Fruit fly (Drosophila melanogaster) whole organism, pupa: ENCODE measurements around the gene Tgi.

ENCODE experiments used
- CG10348 ChIP-seq: fragments of 200-800 bp; sonication (Bioruptor generic); IDR thresholded peaks from 2 replicates; pipeline ENCODE4 v1.3.6; 2022; ENCODE audit warnings: missing biosample characterization, missing genetic modification characterization
- CG12605 ChIP-seq: fragments of 200-800 bp; sonication (Bioruptor generic); IDR thresholded peaks from 2 replicates; pipeline ENCODE4 v1.3.6; 2022; ENCODE audit warnings: missing biosample characterization, missing genetic modification characterization
- CG13204 ChIP-seq: fragments of 200-800 bp; sonication (Bioruptor generic); optimal IDR thresholded peaks from 2 replicates; lab custom pipeline; 2018; ENCODE audit warnings: missing biosample characterization, mild to moderate bottlenecking, missing genetic modification characterization, moderate library complexity
- CG14655 ChIP-seq: fragments of 200-800 bp; sonication (Bioruptor generic); optimal IDR thresholded peaks from 3 replicates; lab custom pipeline; 2017; ENCODE audit warnings: mild to moderate bottlenecking, missing biosample characterization, missing genetic modification reagents, missing genetic modification characterization
- CG15710 ChIP-seq: fragments of 200-800 bp; sonication (Bioruptor generic); optimal IDR thresholded peaks from 2 replicates; lab custom pipeline; 2018; ENCODE audit warnings: missing biosample characterization, mild to moderate bottlenecking, missing genetic modification characterization, moderate library complexity
- CG17806 ChIP-seq: fragments of 200-800 bp; sonication (Bioruptor generic); optimal IDR thresholded peaks from 2 replicates; lab custom pipeline; 2018; ENCODE audit warnings: missing biosample characterization, mild to moderate bottlenecking, missing genetic modification characterization, moderate library complexity
- CG32121 ChIP-seq: fragments of 200-800 bp; sonication (Bioruptor generic); IDR thresholded peaks from 2 replicates; pipeline ENCODE4 v1.3.6; 2022; ENCODE audit warnings: missing biosample characterization, missing genetic modification characterization
- CG34367 ChIP-seq: fragments of 200-800 bp; sonication (Bioruptor generic); optimal IDR thresholded peaks from 2 replicates; lab custom pipeline; 2018; ENCODE audit warnings: missing biosample characterization, mild to moderate bottlenecking, missing genetic modification characterization
- CG4496 ChIP-seq: fragments of 200-800 bp; sonication (Bioruptor generic); IDR thresholded peaks from 3 replicates; pipeline ENCODE4 v1.3.6; 2022; ENCODE audit warnings: missing biosample characterization, missing genetic modification characterization
- CG8159 ChIP-seq: fragments of 200-800 bp; sonication (Bioruptor generic); optimal IDR thresholded peaks from 3 replicates; lab custom pipeline; 2018; ENCODE audit warnings: missing biosample characterization, mild to moderate bottlenecking, missing genetic modification characterization, moderate library complexity
- CG8301 ChIP-seq: fragments of 200-800 bp; sonication (Bioruptor generic); optimal IDR thresholded peaks from 2 replicates; lab custom pipeline; 2018; ENCODE audit warnings: missing biosample characterization, mild to moderate bottlenecking, missing genetic modification characterization
- CG9948 ChIP-seq: fragments of 200-800 bp; sonication (Bioruptor generic); optimal IDR thresholded peaks from 2 replicates; lab custom pipeline; 2018; ENCODE audit warnings: missing biosample characterization, mild to moderate bottlenecking, missing genetic modification characterization, moderate library complexity
- D1 ChIP-seq: fragments of 200-800 bp; sonication (Bioruptor generic); optimal IDR thresholded peaks from 2 replicates; lab custom pipeline; 2018; ENCODE audit warnings: missing biosample characterization, mild to moderate bottlenecking, missing genetic modification characterization, moderate library complexity
- EcR ChIP-seq: fragments of 200-800 bp; sonication (Bioruptor generic); optimal IDR thresholded peaks from 3 replicates; lab custom pipeline; 2019; ENCODE audit warnings: missing biosample characterization, missing genetic modification characterization, mild to moderate bottlenecking, moderate library complexity, missing genetic modification reagents
- Ets98B ChIP-seq: fragments of 200-800 bp; sonication (Bioruptor generic); IDR thresholded peaks from 2 replicates; pipeline ENCODE4 v1.3.6; 2022; ENCODE audit warnings: missing biosample characterization, missing genetic modification characterization
- Pif1A ChIP-seq: fragments of 200-800 bp; sonication (Bioruptor generic); optimal IDR thresholded peaks from 3 replicates; lab custom pipeline; 2016; ENCODE audit warnings: missing biosample characterization, missing genetic modification characterization
- Pif1B ChIP-seq: fragments of 200-800 bp; sonication (Bioruptor generic); optimal IDR thresholded peaks from 3 replicates; lab custom pipeline; 2016; ENCODE audit warnings: missing biosample characterization, missing genetic modification characterization
- Snoo ChIP-seq: fragments of 200-800 bp; sonication (Bioruptor generic); optimal IDR thresholded peaks from 3 replicates; lab custom pipeline; 2017; ENCODE audit warnings: missing biosample characterization, mild to moderate bottlenecking, missing genetic modification characterization, inconsistent platforms
- fd96Ca ChIP-seq: fragments of 200-800 bp; sonication (Bioruptor generic); IDR thresholded peaks from 3 replicates; pipeline ENCODE4 v1.3.6; 2022; ENCODE audit warnings: missing biosample characterization, missing genetic modification characterization
- gl ChIP-seq: fragments of 200-800 bp; sonication (Bioruptor generic); optimal IDR thresholded peaks from 2 replicates; lab custom pipeline; 2018; ENCODE audit warnings: missing biosample characterization, mild to moderate bottlenecking, missing genetic modification characterization
- rn ChIP-seq: fragments of 200-800 bp; sonication (Bioruptor generic); IDR thresholded peaks from 2 replicates; pipeline ENCODE4 v1.3.6; 2022; ENCODE audit warnings: missing biosample characterization, missing genetic modification characterization

Tgi gene

DNA sequence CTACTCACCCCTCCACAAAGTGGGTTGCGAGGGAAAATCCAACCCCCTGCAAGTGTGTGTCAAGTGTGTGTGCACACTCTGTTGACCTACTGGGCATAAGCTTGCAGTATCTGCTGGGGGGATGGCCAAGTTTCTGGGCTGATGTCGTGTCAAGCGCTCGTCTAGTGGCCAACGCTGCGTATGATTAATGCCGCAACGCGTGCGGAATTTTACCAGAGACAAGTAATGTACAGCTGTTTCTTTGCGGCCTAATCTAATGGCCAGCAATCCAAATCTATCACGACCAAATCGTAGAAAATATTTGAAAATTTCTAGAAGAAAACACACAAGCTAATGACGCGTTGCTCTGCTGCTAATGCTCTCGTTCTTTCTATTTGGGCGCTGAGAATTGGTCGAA is 7.4 kb upstream of the Tgi start:
- TF ChIP-seq CG17806 (no peak), Ets98B (GFP tag; lab: Robert Waterston, UW) (no peak), CG4496 (no peak), gl (tag; lab: Kevin White, UChicago) (no peak), CG32121 (GFP tag; lab: Robert Waterston, UW) (no peak), CG10348 (GFP tag; lab: Robert Waterston, UW) (no peak)

dm6 chr3L:13479609-13480240 is 6.9 kb upstream of the Tgi start:
- TF ChIP-seq CG8159 (tag; lab: Kevin White, UChicago) (peak; percentile 44), Pif1A (peak; percentile 65), CG32121 (GFP tag; lab: Robert Waterston, UW) (peak; percentile 46; the same call in 1 of the 2 replicates), Ets98B (GFP tag; lab: Robert Waterston, UW) (no peak), CG8301 (tag; lab: Kevin White, UChicago) (peak; percentile 62), CG10348 (GFP tag; lab: Robert Waterston, UW) (no peak), D1 (tag; lab: Kevin White, UChicago) (no peak), CG34367 (tag; lab: Kevin White, UChicago) (no peak), gl (tag; lab: Kevin White, UChicago) (peak; percentile 6), CG9948 (peak; percentile 45), CG4496 (peak; percentile 46; the same call in 1 of the 3 replicates), fd96Ca (GFP tag; lab: Robert Waterston, UW) (peak; percentile 23; the same call in 1 of the 3 replicates), EcR (GFP tag; lab: Kevin White, UChicago) (no peak), rn (GFP tag; lab: Robert Waterston, UW) (no peak), CG15710 (tag; lab: Kevin White, UChicago) (peak; percentile 37), CG12605 (GFP tag; lab: Robert Waterston, UW) (no peak), Pif1B (GFP tag; lab: Kevin White, UChicago) (peak; percentile 39), CG17806 (peak; percentile 35), CG14655 (peak; percentile 73), CG13204 (GFP tag; lab: Kevin White, UChicago) (no peak), Snoo (tag; lab: Kevin White, UChicago) (peak; percentile 32)

dm6 chr3L:13480241-13480627 is 6.4 kb upstream of the Tgi start:
- no peak for TF ChIP-seq CG17806
- TF ChIP-seq, all 21 proteins: peak for 0

DNA sequence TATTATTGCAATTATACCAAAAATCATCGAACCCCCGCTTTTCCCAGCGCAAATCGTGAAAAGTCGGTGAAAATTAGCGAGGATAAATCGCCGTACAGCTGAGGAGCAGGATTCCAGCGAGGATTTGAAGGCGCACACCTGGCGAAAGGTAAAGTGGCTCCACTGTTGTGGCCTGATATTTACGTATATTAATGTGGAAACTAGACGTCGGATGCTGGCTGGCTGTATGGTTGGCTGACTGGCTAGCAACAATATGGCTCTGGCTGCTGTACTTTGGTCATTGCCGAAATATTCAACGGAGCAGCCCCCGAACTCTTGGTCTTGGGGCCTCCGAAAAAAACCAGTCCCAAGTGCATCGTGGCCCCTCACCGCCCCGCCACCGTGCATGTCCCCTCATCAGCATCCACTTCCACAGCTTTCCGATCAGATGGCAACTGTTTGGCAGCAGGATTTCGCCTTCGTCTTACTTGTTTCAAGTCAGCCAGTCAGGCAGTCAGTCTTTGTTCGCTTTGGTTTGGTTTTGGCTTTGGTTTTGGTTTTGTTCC is 335 bp downstream of the Tgi start:
- TF ChIP-seq EcR (GFP tag; lab: Kevin White, UChicago) (peak; percentile 24), CG34367 (tag; lab: Kevin White, UChicago) (no peak), fd96Ca (GFP tag; lab: Robert Waterston, UW) (no peak), CG15710 (tag; lab: Kevin White, UChicago) (no peak), CG32121 (GFP tag; lab: Robert Waterston, UW) (peak; percentile 24; the same call in 1 of the 2 replicates), Ets98B (GFP tag; lab: Robert Waterston, UW) (peak; percentile 36; the same call in 1 of the 2 replicates), CG8159 (tag; lab: Kevin White, UChicago) (no peak), CG4496 (peak; percentile 62; the same call in 2 of the 3 replicates), CG13204 (GFP tag; lab: Kevin White, UChicago) (peak; percentile 5), D1 (tag; lab: Kevin White, UChicago) (no peak), Snoo (tag; lab: Kevin White, UChicago) (no peak), Pif1A (no peak), Pif1B (GFP tag; lab: Kevin White, UChicago) (no peak), CG10348 (GFP tag; lab: Robert Waterston, UW) (no peak), CG12605 (GFP tag; lab: Robert Waterston, UW) (no peak), CG8301 (tag; lab: Kevin White, UChicago) (peak; percentile 5), rn (GFP tag; lab: Robert Waterston, UW) (no peak), gl (tag; lab: Kevin White, UChicago) (no peak), CG17806 (no peak), CG14655 (no peak), CG9948 (no peak)

DNA sequence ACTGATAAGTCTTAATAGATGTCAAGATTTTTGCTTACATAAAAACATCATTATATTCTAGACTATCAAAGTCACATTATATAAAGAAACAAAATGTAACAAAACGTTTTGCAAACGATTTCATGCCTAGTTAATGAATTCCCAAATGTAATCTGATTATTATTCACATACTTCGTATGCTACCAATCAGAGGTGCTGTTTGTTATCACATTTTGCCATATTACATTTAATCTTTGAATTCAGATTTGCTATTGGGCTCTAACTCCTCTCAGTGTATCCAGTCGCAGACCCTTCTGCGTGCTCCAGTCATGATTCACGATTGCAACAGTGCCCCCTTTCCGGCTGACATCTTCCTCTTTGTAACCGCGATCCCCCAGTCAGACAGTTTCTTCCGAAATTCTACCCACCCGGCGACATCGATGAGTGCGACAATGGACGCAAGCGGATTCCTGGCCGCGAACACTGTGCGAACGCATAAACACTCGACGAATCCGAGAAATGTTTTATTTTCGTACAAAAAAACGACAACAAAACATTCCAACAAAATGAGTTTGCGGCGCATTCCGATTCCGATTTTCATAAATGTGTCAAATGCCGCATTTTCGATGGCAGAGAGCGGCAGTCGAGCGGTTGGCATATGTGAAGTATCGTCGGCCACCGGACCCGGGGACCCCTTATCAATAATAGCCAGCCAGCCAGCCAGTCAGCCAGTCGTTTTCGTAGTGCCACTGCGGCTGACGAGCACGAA is 1.7 kb downstream of the Tgi start:
- TF ChIP-seq CG13204 (GFP tag; lab: Kevin White, UChicago) = peak; percentile 7
- TF ChIP-seq CG12605 (GFP tag; lab: Robert Waterston, UW) = no peak
- TF ChIP-seq EcR (GFP tag; lab: Kevin White, UChicago) = peak; percentile 2
- TF ChIP-seq CG8301 (tag; lab: Kevin White, UChicago) = peak; percentile 10
- TF ChIP-seq CG15710 (tag; lab: Kevin White, UChicago) = peak; percentile 17
- TF ChIP-seq CG8159 (tag; lab: Kevin White, UChicago) = peak; percentile 44
- no peak for TF ChIP-seq rn (GFP tag; lab: Robert Waterston, UW)
- TF ChIP-seq CG17806 = peak; percentile 26
- peak; percentile 8; the same call in 1 of the 2 replicates for TF ChIP-seq Ets98B (GFP tag; lab: Robert Waterston, UW)
- peak; percentile 34 for TF ChIP-seq CG14655
- no peak for TF ChIP-seq D1 (tag; lab: Kevin White, UChicago)
- TF ChIP-seq fd96Ca (GFP tag; lab: Robert Waterston, UW) = no peak
- TF ChIP-seq CG32121 (GFP tag; lab: Robert Waterston, UW) = peak; percentile 26; the same call in 1 of the 2 replicates
- no peak for TF ChIP-seq Pif1B (GFP tag; lab: Kevin White, UChicago)
- no peak for TF ChIP-seq gl (tag; lab: Kevin White, UChicago)
- TF ChIP-seq Snoo (tag; lab: Kevin White, UChicago) = peak; percentile 50
- TF ChIP-seq CG10348 (GFP tag; lab: Robert Waterston, UW) = no peak
- peak; percentile 1 for TF ChIP-seq Pif1A
- TF ChIP-seq CG4496 = no peak
- TF ChIP-seq CG34367 (tag; lab: Kevin White, UChicago) = no peak
- peak; percentile 6 for TF ChIP-seq CG9948
